Fruit fly (Drosophila melanogaster) whole organism, prepupa: ENCODE data around the gene CG2533.

Experiments used
- Blimp-1 ChIP-seq: fragments of 200-800 bp; sonication (Bioruptor generic); optimal IDR thresholded peaks from 3 replicates; lab custom pipeline; 2017; ENCODE audit warnings: missing biosample characterization, missing genetic modification characterization, mild to moderate bottlenecking, moderate library complexity, missing genetic modification reagents
- CG10631 ChIP-seq: fragments of 200-800 bp; sonication (Bioruptor generic); optimal IDR thresholded peaks from 2 replicates; lab custom pipeline; 2016; ENCODE audit warnings: missing biosample characterization, missing genetic modification characterization
- CG10669 ChIP-seq: fragments of 200-800 bp; sonication (Bioruptor generic); optimal IDR thresholded peaks from 3 replicates; lab custom pipeline; 2018; ENCODE audit warnings: missing biosample characterization, mild to moderate bottlenecking, missing genetic modification characterization, moderate library complexity
- CG11762 ChIP-seq: fragments of 200-800 bp; sonication (Bioruptor generic); optimal IDR thresholded peaks from 3 replicates; lab custom pipeline; 2016; ENCODE audit warnings: missing biosample characterization, missing genetic modification characterization; ENCODE audit not compliant: insufficient read depth
- CG11902 ChIP-seq: fragments of 200-800 bp; sonication (Bioruptor generic); optimal IDR thresholded peaks from 3 replicates; lab custom pipeline; 2016; ENCODE audit warnings: missing biosample characterization, missing genetic modification characterization
- CG15336 ChIP-seq: fragments of 200-800 bp; sonication (Bioruptor generic); IDR thresholded peaks from 2 replicates; pipeline ENCODE4 v1.3.6; 2022; ENCODE audit warnings: missing biosample characterization, missing genetic modification characterization
- CG3032 ChIP-seq: fragments of 200-800 bp; optimal IDR thresholded peaks from 2 replicates; lab custom pipeline; 2019; ENCODE audit warnings: missing biosample characterization, mild to moderate bottlenecking, missing genetic modification characterization, moderate library complexity
- CG31627 ChIP-seq: fragments of 200-800 bp; sonication (Bioruptor generic); optimal IDR thresholded peaks from 3 replicates; lab custom pipeline; 2016; ENCODE audit warnings: missing biosample characterization, missing genetic modification characterization
- CG34406 ChIP-seq: fragments of 200-800 bp; sonication (Bioruptor generic); optimal IDR thresholded peaks from 3 replicates; lab custom pipeline; 2016; ENCODE audit warnings: missing biosample characterization, missing genetic modification characterization
- CG3919 ChIP-seq: fragments of 200-800 bp; sonication (Bioruptor generic); optimal IDR thresholded peaks from 3 replicates; lab custom pipeline; 2016; ENCODE audit warnings: missing biosample characterization, missing genetic modification characterization
- CG4318 ChIP-seq: fragments of 200-800 bp; sonication (Bioruptor generic); optimal IDR thresholded peaks from 3 replicates; lab custom pipeline; 2017; ENCODE audit warnings: missing biosample characterization, mild to moderate bottlenecking, missing genetic modification characterization
- CG6163 ChIP-seq: fragments of 200-800 bp; sonication (Bioruptor generic); IDR thresholded peaks from 3 replicates; pipeline ENCODE4 v1.3.6; 2022; ENCODE audit warnings: missing biosample characterization, missing genetic modification characterization
- CG6792 ChIP-seq: fragments of 200-800 bp; sonication (Bioruptor generic); optimal IDR thresholded peaks from 3 replicates; lab custom pipeline; 2016; ENCODE audit warnings: missing biosample characterization, missing genetic modification characterization
- CG6808 ChIP-seq: fragments of 200-800 bp; sonication (Bioruptor generic); optimal IDR thresholded peaks from 3 replicates; lab custom pipeline; 2017; ENCODE audit warnings: missing biosample characterization, missing genetic modification characterization, mild to moderate bottlenecking, moderate library complexity, missing genetic modification reagents
- CG8119 ChIP-seq: fragments of 200-800 bp; sonication (Bioruptor generic); IDR thresholded peaks from 3 replicates; pipeline ENCODE4 v1.3.6; 2022; ENCODE audit warnings: missing biosample characterization, missing genetic modification characterization
- CG8319 ChIP-seq: fragments of 200-800 bp; sonication (Bioruptor generic); optimal IDR thresholded peaks from 3 replicates; lab custom pipeline; 2016; ENCODE audit warnings: missing biosample characterization, missing genetic modification characterization
- CG9139 ChIP-seq: fragments of 200-800 bp; sonication (Bioruptor generic); optimal IDR thresholded peaks from 3 replicates; lab custom pipeline; 2017; ENCODE audit warnings: missing biosample characterization, mild to moderate bottlenecking, missing genetic modification characterization
- Eip75B ChIP-seq: fragments of 200-800 bp; sonication (Bioruptor generic); optimal IDR thresholded peaks from 3 replicates; lab custom pipeline; 2016; ENCODE audit warnings: missing biosample characterization, missing genetic modification characterization
- Eip78C ChIP-seq: fragments of 200-800 bp; sonication (Bioruptor generic); peaks from one replicate; lab custom pipeline; 2016; ENCODE audit warnings: missing biosample characterization, missing genetic modification characterization
- Eip93F ChIP-seq: fragments of 200-800 bp; sonication (Bioruptor generic); optimal IDR thresholded peaks from 2 replicates; lab custom pipeline; 2016; ENCODE audit warnings: missing biosample characterization, mild to moderate bottlenecking, missing genetic modification characterization
- Ets96B ChIP-seq: fragments of 200-800 bp; optimal IDR thresholded peaks from 2 replicates; lab custom pipeline; 2019; ENCODE audit warnings: missing biosample characterization, mild to moderate bottlenecking, missing genetic modification characterization, moderate library complexity
- Gug ChIP-seq: fragments of 200-800 bp; sonication (Bioruptor generic); IDR thresholded peaks from 2 replicates; pipeline ENCODE4 v1.3.6; 2022; ENCODE audit warnings: missing biosample characterization, missing genetic modification characterization
- Hr38 ChIP-seq: sonication (Bioruptor generic); optimal IDR thresholded peaks from 2 replicates; lab custom pipeline; 2016; ENCODE audit warnings: missing biosample characterization, missing genetic modification characterization
- Hr39 ChIP-seq: fragments of 200-800 bp; sonication (Bioruptor generic); optimal IDR thresholded peaks from 2 replicates; lab custom pipeline; 2016; ENCODE audit warnings: missing biosample characterization, missing genetic modification characterization
- Hr4 ChIP-seq: fragments of 200-800 bp; sonication (Bioruptor generic); optimal IDR thresholded peaks from 3 replicates; lab custom pipeline; 2016; ENCODE audit warnings: missing biosample characterization, missing genetic modification characterization
- Met ChIP-seq: fragments of 200-800 bp; sonication (Bioruptor generic); optimal IDR thresholded peaks from 3 replicates; lab custom pipeline; 2016; ENCODE audit warnings: missing biosample characterization, missing genetic modification characterization
- Smox ChIP-seq: fragments of 200-800 bp; sonication (Bioruptor generic); optimal IDR thresholded peaks from 3 replicates; lab custom pipeline; 2016; ENCODE audit warnings: missing biosample characterization, missing genetic modification characterization
- Sox102F ChIP-seq: fragments of 200-800 bp; sonication (Bioruptor generic); optimal IDR thresholded peaks from 2 replicates; lab custom pipeline; 2016; ENCODE audit warnings: missing biosample characterization, mild to moderate bottlenecking, missing genetic modification characterization
- Sox14 ChIP-seq: fragments of 200-800 bp; sonication (Bioruptor generic); optimal IDR thresholded peaks from 3 replicates; lab custom pipeline; 2016; ENCODE audit warnings: missing biosample characterization, missing genetic modification characterization
- Sox15 ChIP-seq: fragments of 200-800 bp; sonication (Bioruptor generic); optimal IDR thresholded peaks from 3 replicates; lab custom pipeline; 2016; ENCODE audit warnings: missing biosample characterization, missing genetic modification characterization
- achi ChIP-seq: fragments of 200-800 bp; sonication (Bioruptor generic); optimal IDR thresholded peaks from 3 replicates; lab custom pipeline; 2016; ENCODE audit warnings: missing biosample characterization, missing genetic modification characterization
- acj6 ChIP-seq: fragments of 200-800 bp; sonication (Bioruptor generic); optimal IDR thresholded peaks from 3 replicates; lab custom pipeline; 2016; ENCODE audit warnings: missing biosample characterization, missing genetic modification characterization
- cyc ChIP-seq: fragments of 200-800 bp; sonication (Bioruptor generic); optimal IDR thresholded peaks from 3 replicates; lab custom pipeline; 2016; ENCODE audit warnings: missing biosample characterization, missing genetic modification characterization
- dac ChIP-seq: fragments of 200-800 bp; sonication (Bioruptor generic); optimal IDR thresholded peaks from 2 replicates; lab custom pipeline; 2017; ENCODE audit warnings: missing biosample characterization, mild to moderate bottlenecking, missing genetic modification characterization
- dsx ChIP-seq: fragments of 200-800 bp; optimal IDR thresholded peaks from 3 replicates; lab custom pipeline; 2019; ENCODE audit warnings: missing biosample characterization, mild to moderate bottlenecking, missing genetic modification characterization, moderate library complexity; ENCODE audit not compliant: poor library complexity, severe bottlenecking
- eg ChIP-seq: fragments of 200-800 bp; sonication (Bioruptor generic); IDR thresholded peaks from 3 replicates; pipeline ENCODE4 v1.3.6; 2022; ENCODE audit warnings: missing biosample characterization, missing genetic modification characterization
- esn ChIP-seq: fragments of 200-800 bp; sonication (Bioruptor generic); optimal IDR thresholded peaks from 2 replicates; lab custom pipeline; 2016; ENCODE audit warnings: missing biosample characterization, mild to moderate bottlenecking, missing genetic modification characterization, moderate library complexity
- fd59A ChIP-seq: fragments of 200-800 bp; sonication (Bioruptor generic); optimal IDR thresholded peaks from 2 replicates; lab custom pipeline; 2017; ENCODE audit warnings: missing biosample characterization, mild to moderate bottlenecking, missing genetic modification characterization, missing genetic modification reagents
- fd85E ChIP-seq: fragments of 200-800 bp; sonication (Bioruptor generic); optimal IDR thresholded peaks from 3 replicates; lab custom pipeline; 2016; ENCODE audit warnings: missing biosample characterization, missing genetic modification characterization
- net ChIP-seq: fragments of 200-800 bp; sonication (Bioruptor generic); optimal IDR thresholded peaks from 3 replicates; lab custom pipeline; 2016; ENCODE audit warnings: missing biosample characterization, missing genetic modification characterization
- pdm3 ChIP-seq: fragments of 200-800 bp; sonication (Bioruptor generic); optimal IDR thresholded peaks from 3 replicates; lab custom pipeline; 2016; ENCODE audit warnings: missing biosample characterization, missing genetic modification characterization
- salr ChIP-seq, 2 experiments: fragments of 200-800 bp; sonication (Bioruptor generic); optimal IDR thresholded peaks; 3 replicates each; lab custom pipeline; 2016 to 2018; ENCODE audit warnings: missing biosample characterization in 2 of 2, missing genetic modification characterization in 2 of 2, mild to moderate bottlenecking in 1 of 2
- spab ChIP-seq: fragments of 200-800 bp; sonication (Bioruptor generic); optimal IDR thresholded peaks from 2 replicates; lab custom pipeline; 2017; ENCODE audit warnings: missing biosample characterization, mild to moderate bottlenecking, missing genetic modification characterization, missing genetic modification reagents
- ss ChIP-seq, 2 experiments: fragments of 200-800 bp; sonication (Bioruptor generic); optimal IDR thresholded peaks; 2 replicates in 1 of 2; 3 replicates in 1 of 2; lab custom pipeline; 2017 to 2018; ENCODE audit warnings: mild to moderate bottlenecking in 2 of 2, missing biosample characterization in 2 of 2, missing genetic modification characterization in 2 of 2, moderate library complexity in 1 of 2
- svp ChIP-seq: fragments of 200-800 bp; sonication (Bioruptor generic); peaks from one replicate; lab custom pipeline; 2016; ENCODE audit warnings: missing biosample characterization, missing genetic modification characterization
- vri ChIP-seq: fragments of 200-800 bp; sonication (Bioruptor generic); optimal IDR thresholded peaks from 3 replicates; lab custom pipeline; 2016; ENCODE audit warnings: missing biosample characterization, mild to moderate bottlenecking, missing genetic modification characterization

The CG2533 gene

DNA sequence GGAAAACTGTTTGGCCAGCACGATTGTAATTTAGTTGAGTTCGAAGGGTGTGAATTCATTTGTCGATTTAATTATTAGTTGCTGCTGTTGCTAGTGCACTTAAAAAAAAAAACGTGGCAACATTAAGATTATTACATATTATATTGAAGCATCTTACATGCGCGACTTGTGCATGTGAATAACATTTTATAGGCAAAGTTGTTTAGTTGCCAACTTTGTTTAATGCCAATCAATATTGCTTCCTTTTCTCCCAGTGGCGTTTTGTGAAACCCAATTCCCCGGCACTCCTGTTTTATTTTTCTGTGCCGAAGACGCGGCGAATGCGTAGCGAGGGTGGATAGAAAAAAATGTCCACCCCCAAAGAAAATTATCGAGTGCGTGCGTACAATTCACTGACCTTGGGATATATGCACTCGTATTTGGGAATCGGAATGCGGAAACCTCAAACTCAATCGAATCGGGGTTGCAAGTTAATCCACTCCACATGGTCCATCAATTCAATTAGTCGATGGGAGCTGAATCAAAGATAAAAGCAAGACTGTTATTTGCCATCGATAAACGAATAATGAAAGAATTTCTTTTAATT is 25.1 kb upstream of the CG2533 start (continued):
- TF ChIP-seq CG8319 (GFP tag; lab: Kevin White, UChicago) (no peak), Hr4 (GFP tag; lab: Kevin White, UChicago) (peak; percentile 9), vri (no peak), CG6163 (GFP tag; lab: Robert Waterston, UW) (0 out of 3 replicates have a peak, but pooled peaks have one; percentile 42), Met (GFP tag; lab: Kevin White, UChicago) (peak; percentile 39), spab (GFP tag; lab: Kevin White, UChicago) (no peak), CG10631 (GFP tag; lab: Kevin White, UChicago) (no peak), Sox102F (no peak), fd85E (no peak), CG4318 (no peak), Eip78C (GFP tag; lab: Kevin White, UChicago) (peak; percentile 70), CG10669 (GFP tag; lab: Kevin White, UChicago) (no peak), Sox15 (no peak), Hr39 (GFP tag; lab: Kevin White, UChicago) (no peak)

DNA sequence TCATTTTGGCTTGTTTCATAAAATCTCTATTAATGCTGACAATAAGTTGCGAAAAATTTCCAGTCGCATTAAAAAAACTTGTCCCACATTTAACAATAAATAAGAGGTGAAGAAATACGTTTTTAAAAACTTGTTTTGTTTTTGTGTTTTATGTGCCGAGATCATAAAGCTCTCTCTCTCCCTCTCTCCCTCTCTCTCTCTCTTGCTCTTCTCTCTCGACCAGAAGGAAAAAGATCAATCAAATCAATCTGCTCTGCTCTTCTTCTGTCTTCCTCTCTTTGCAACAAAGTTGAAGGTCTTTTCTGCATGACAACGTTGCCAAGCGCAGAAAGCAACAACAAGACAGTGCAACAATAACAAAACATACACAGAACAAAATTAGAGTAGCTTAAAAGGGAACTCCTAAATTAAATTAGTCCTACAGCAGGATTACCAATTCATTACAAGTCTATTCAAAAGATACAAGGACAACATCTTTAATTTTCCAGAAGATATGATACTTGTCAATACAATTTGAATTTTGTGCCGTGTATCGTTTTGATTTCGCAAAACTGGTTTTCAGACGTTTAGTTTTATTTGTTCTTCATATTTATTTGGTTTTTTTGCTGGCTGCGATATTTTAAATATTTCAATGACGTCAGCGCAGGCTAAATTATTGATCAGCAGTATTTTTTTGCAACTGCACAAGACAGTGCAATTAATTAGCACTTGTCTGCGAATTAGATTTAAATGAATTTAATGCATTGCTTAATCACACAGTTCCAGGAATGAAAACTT is 18.8 kb upstream of the CG2533 start:
- TF ChIP-seq dsx, result peak; percentile 100
- peak; percentile 96 for TF ChIP-seq Ets96B
- peak; percentile 95 for TF ChIP-seq CG6808 (GFP tag; lab: Kevin White, UChicago)
- peak; percentile 97 for TF ChIP-seq CG10669 (GFP tag; lab: Kevin White, UChicago)
- peak; percentile 97 for TF ChIP-seq vri
- TF ChIP-seq CG34406, result peak; percentile 94
- TF ChIP-seq CG11762, result peak; percentile 96
- peak; percentile 98 for TF ChIP-seq Smox
- TF ChIP-seq salr (GFP tag; optimal IDR thresholded peaks at IDR 0.05; lab: Kevin White, UChicago), result peak; percentile 94 to 95
- peak; percentile 93 for TF ChIP-seq spab (GFP tag; lab: Kevin White, UChicago)
- peak; percentile 96 for TF ChIP-seq CG6792
- peak; percentile 96 for TF ChIP-seq Sox14 (GFP tag; lab: Kevin White, UChicago)
- peak; percentile 96 for TF ChIP-seq CG15336
- TF ChIP-seq esn (GFP tag; lab: Kevin White, UChicago), result peak; percentile 98
- TF ChIP-seq eg, result peak; percentile 97
- TF ChIP-seq achi (GFP tag; lab: Kevin White, UChicago), result peak; percentile 95
- peak; percentile 85 for TF ChIP-seq CG4318
- TF ChIP-seq Met (GFP tag; lab: Kevin White, UChicago), result peak; percentile 100
- TF ChIP-seq CG9139 (GFP tag; lab: Kevin White, UChicago), result peak; percentile 96
- TF ChIP-seq Hr4 (GFP tag; lab: Kevin White, UChicago), result peak; percentile 91
- TF ChIP-seq CG8119 (GFP tag; lab: Robert Waterston, UW), result peak; percentile 93
- TF ChIP-seq Eip75B (GFP tag; lab: Kevin White, UChicago), result peak; percentile 92
- peak; percentile 89 for TF ChIP-seq Sox15
- peak; percentile 98 for TF ChIP-seq CG31627 (GFP tag; lab: Kevin White, UChicago)
- TF ChIP-seq svp, result peak; percentile 99
- peak; percentile 97 for TF ChIP-seq CG3032 (tag; lab: Kevin White, UChicago)
- peak; percentile 96 for TF ChIP-seq net (GFP tag; lab: Kevin White, UChicago)
- peak; percentile 75 for TF ChIP-seq Eip93F (GFP tag; lab: Kevin White, UChicago)
- peak; percentile 98 for TF ChIP-seq cyc (GFP tag; lab: Kevin White, UChicago)
- TF ChIP-seq Hr38 (GFP tag; lab: Kevin White, UChicago), result peak; percentile 34
- TF ChIP-seq Blimp-1 (GFP tag; lab: Kevin White, UChicago), result peak; percentile 92
- TF ChIP-seq ss (GFP tag; optimal IDR thresholded peaks at IDR 0.05; lab: Kevin White, UChicago), result peak; percentile 97 to 98
- peak; percentile 98 for TF ChIP-seq Sox102F
- peak; percentile 93 for TF ChIP-seq fd59A (GFP tag; lab: Kevin White, UChicago)
- TF ChIP-seq CG8319 (GFP tag; lab: Kevin White, UChicago), result peak; percentile 95
- TF ChIP-seq dac (GFP tag; lab: Kevin White, UChicago), result peak; percentile 72
- TF ChIP-seq CG11902 (GFP tag; lab: Kevin White, UChicago), result peak; percentile 94
- TF ChIP-seq CG3919 (GFP tag; lab: Kevin White, UChicago), result peak; percentile 97
- peak; percentile 98 for TF ChIP-seq pdm3 (GFP tag; lab: Kevin White, UChicago)
- peak; percentile 99 for TF ChIP-seq Eip78C (GFP tag; lab: Kevin White, UChicago)
- peak; percentile 91 for TF ChIP-seq Gug (GFP tag; lab: Robert Waterston, UW)
- TF ChIP-seq acj6 (GFP tag; lab: Kevin White, UChicago), result peak; percentile 96
